Worm (Caenorhabditis elegans): ENCODE results near the gene sdz-37.

ce11 chrII:10510242-10510641 lies 45.6 kb downstream of the sdz-37 start, which contains the start of gene F59B10.3:
- TF ChIP-seq him-1 (tag; optimal IDR thresholded peaks at IDR 0.05) (no peak), dao-5 (tag; optimal IDR thresholded peaks at IDR 0.05) (no peak), W03F9.2 (tag; optimal IDR thresholded peaks at IDR 0.05) (no peak)
